Fruit fly (Drosophila melanogaster) whole organism, wandering third instar larva: ENCODE data around the gene cpb.

Source experiments
- CG32264 ChIP-seq: fragments of 200-800 bp; sonication (Bioruptor generic); optimal IDR thresholded peaks from 2 replicates; lab custom pipeline; 2016; ENCODE audit warnings: missing biosample characterization, missing genetic modification characterization
- N ChIP-seq: fragments of >200 bp; optimal IDR thresholded peaks from 2 replicates; lab custom pipeline; 2018; ENCODE audit warnings: missing biosample characterization, missing external identifiers, missing genetic modification characterization
- br ChIP-seq: fragments of 200-800 bp; sonication (Bioruptor generic); optimal IDR thresholded peaks from 2 replicates; lab custom pipeline; 2016; ENCODE audit warnings: missing biosample characterization, missing genetic modification characterization
- sv ChIP-seq: fragments of 200-800 bp; sonication (Bioruptor generic); optimal IDR thresholded peaks from 3 replicates; lab custom pipeline; 2016; ENCODE audit warnings: missing biosample characterization, missing genetic modification characterization

DNA sequence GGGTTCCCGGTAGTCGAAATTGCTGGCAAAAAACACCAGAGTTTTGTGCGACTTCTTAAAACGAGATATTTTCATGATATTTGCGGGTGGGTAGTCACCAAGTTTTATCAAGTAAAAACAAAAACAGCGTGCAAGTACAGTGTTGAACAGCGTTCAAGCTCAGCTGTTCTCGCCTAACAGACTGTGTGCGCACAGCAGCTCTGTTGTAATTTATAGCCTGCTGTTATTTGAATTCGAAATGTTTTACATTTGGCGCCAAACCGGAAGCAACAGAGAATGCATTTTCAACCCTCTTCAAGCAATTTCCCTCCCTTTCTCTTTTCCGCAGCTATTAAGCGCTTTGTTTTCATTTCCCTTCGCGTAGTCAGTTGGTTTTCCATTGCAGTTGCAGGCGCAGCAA lies 27.5 kb downstream of the cpb start, which contains the start of the genes CG17652 and CG17646:
- TF ChIP-seq sv (GFP tag; lab: Kevin White, UChicago) (no peak), br (GFP tag; lab: Kevin White, UChicago) (no peak), CG32264 (GFP tag; lab: Kevin White, UChicago) (no peak), N (GFP tag; lab: Kevin White, UChicago) (no peak)
